Worm (Caenorhabditis elegans) whole organism, L2 larva: ENCODE results near the gene pes-23.

Source experiments
- ama-1 ChIP-seq: fragments of 150-350 bp; optimal IDR thresholded peaks from 2 replicates; lab custom pipeline; 2018; ENCODE audit warnings: inconsistent platforms
- blmp-1 ChIP-seq: sonication (generic microtip); optimal IDR thresholded peaks from 2 replicates; lab custom pipeline; 2017; ENCODE audit warnings: missing genetic modification characterization, mild to moderate bottlenecking, missing compliant biosample characterization, antibody characterized with exemption, moderate library complexity; ENCODE audit not compliant: insufficient read depth
- unc-62 ChIP-seq: fragments of 150-350 bp; optimal IDR thresholded peaks from 2 replicates; lab custom pipeline; 2014; ENCODE audit warnings: missing biosample characterization, missing genetic modification reagents, missing genetic modification characterization

Gene pes-23

ce11 chrX:6953339-6953738, 52.2 kb downstream of the pes-23 start:
- no peak for TF ChIP-seq ama-1 (lab: Kevin White, UChicago)
- no peak for TF ChIP-seq unc-62
- no peak for TF ChIP-seq blmp-1 (tag; lab: Kevin White, UChicago)
